Worm (Caenorhabditis elegans) whole organism, young adult: ENCODE results near the gene fbxa-65.

ENCODE experiments used
- B0035.1 ChIP-seq: sonication (generic microtip); optimal IDR thresholded peaks from 2 replicates; lab custom pipeline; 2016; ENCODE audit warnings: missing genetic modification characterization, mild to moderate bottlenecking, missing compliant biosample characterization, missing genotype, missing genetic modification reagents
- B0336.3 ChIP-seq: fragments of 200-800 bp; sonication (Bioruptor generic); IDR thresholded peaks from 2 replicates; pipeline ENCODE4 v1.3.6; 2022; ENCODE audit warnings: missing genetic modification characterization, missing compliant biosample characterization
- F33H1.4 ChIP-seq: fragments of 200-800 bp; sonication (Bioruptor generic); IDR thresholded peaks from 2 replicates; pipeline ENCODE4 v1.3.6; 2022; ENCODE audit warnings: missing genetic modification reagents, missing genetic modification characterization, missing compliant biosample characterization
- lin-35 ChIP-seq, 3 experiments: fragments of 150-350 bp in 2 of 3; sonication (generic microtip) in 1 of 3; optimal IDR thresholded peaks; 2 replicates each; lab custom pipeline; 2014 to 2018; ENCODE audit warnings: missing biosample characterization in 3 of 3, missing genetic modification characterization in 3 of 3, missing genetic modification reagents in 3 of 3
- lir-1 ChIP-seq: fragments of 200-800 bp; sonication (Bioruptor generic); conservative IDR thresholded peaks from 2 replicates; pipeline ENCODE4 v1.3.6; 2022; ENCODE audit warnings: missing genetic modification reagents, missing genetic modification characterization, missing compliant biosample characterization
- nhr-80 ChIP-seq: sonication (generic microtip); optimal IDR thresholded peaks from 2 replicates; lab custom pipeline; 2016; ENCODE audit warnings: missing genetic modification characterization, missing compliant biosample characterization
- sea-2 ChIP-seq: fragments of 200-800 bp; sonication (Bioruptor generic); IDR thresholded peaks from 2 replicates; pipeline ENCODE4 v1.3.6; 2022; ENCODE audit warnings: missing genetic modification characterization, missing compliant biosample characterization
- snpc-1.1 ChIP-seq: sonication (generic microtip); optimal IDR thresholded peaks from 2 replicates; lab custom pipeline; 2017; ENCODE audit warnings: missing genetic modification characterization, mild to moderate bottlenecking, missing compliant biosample characterization, antibody characterized with exemption, moderate library complexity, missing genotype, missing genetic modification reagents; ENCODE audit not compliant: insufficient read depth
- ztf-22 ChIP-seq: fragments of 200-800 bp; sonication (Bioruptor generic); optimal IDR thresholded peaks from 2 replicates; lab custom pipeline; 2018; ENCODE audit warnings: mild to moderate bottlenecking, missing genetic modification characterization, moderate library complexity, missing compliant biosample characterization
- ztf-26 ChIP-seq: sonication (generic microtip); optimal IDR thresholded peaks from 2 replicates; lab custom pipeline; 2017; ENCODE audit warnings: missing genetic modification characterization, missing compliant biosample characterization

DNA sequence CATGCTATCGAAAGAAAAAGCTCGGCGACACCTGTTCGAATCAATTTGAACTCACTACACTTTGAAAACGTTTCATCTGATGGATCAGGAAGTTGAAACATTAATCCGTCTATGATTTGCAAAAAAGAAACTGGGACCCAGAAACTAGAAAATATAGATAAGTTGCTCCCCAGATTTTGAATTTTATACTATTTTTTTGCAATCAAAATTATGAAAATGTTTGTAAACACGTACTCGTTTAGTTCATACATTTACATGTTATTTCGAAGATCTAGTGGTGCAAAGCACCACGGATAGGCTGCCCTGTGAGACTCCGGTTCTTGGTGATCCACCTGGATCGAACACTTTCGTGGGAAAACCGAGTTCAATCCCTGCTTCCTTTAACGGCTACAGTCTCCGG, 4.4 kb downstream of the fbxa-65 start, which contains the start of gene C17B7.10:
- no peak for TF ChIP-seq sea-2 (GFP tag; lab: Robert Waterston, UW)
- no peak for TF ChIP-seq ztf-26 (tag; lab: Kevin White, UChicago)
- no peak for TF ChIP-seq ztf-22 (GFP tag; lab: Kevin White, UChicago)
- TF ChIP-seq nhr-80, result no peak
- no peak for TF ChIP-seq lin-35 (GFP tag; optimal IDR thresholded peaks at IDR 0.05; lab: Kevin White, UChicago)
- no peak for TF ChIP-seq B0336.3
- no peak for TF ChIP-seq F33H1.4 (GFP tag; lab: Robert Waterston, UW)
- TF ChIP-seq lir-1 (GFP tag; lab: Robert Waterston, UW), result no peak
- no peak for TF ChIP-seq snpc-1.1 (tag; lab: Kevin White, UChicago)
- no peak for TF ChIP-seq B0035.1 (tag; lab: Kevin White, UChicago)
